Worm (Caenorhabditis elegans) whole organism, mixed stage, embryonic: ENCODE results near the gene rdy-2.

Source experiments
- M03D4.4 ChIP-seq: sonication (generic microtip); optimal IDR thresholded peaks from 2 replicates; lab custom pipeline; 2017; ENCODE audit warnings: mild to moderate bottlenecking, missing genetic modification characterization, missing compliant biosample characterization
- blmp-1 ChIP-seq: fragments of 150-350 bp; optimal IDR thresholded peaks from 2 replicates; lab custom pipeline; 2014; ENCODE audit warnings: missing biosample characterization, missing genetic modification characterization
- elt-3 ChIP-seq: fragments of 150-350 bp; optimal IDR thresholded peaks from 2 replicates; lab custom pipeline; 2014; ENCODE audit warnings: missing biosample characterization, missing genetic modification characterization
- flh-1 ChIP-seq: fragments of 200-800 bp; sonication (Bioruptor generic); optimal IDR thresholded peaks from 2 replicates; lab custom pipeline; 2018; ENCODE audit warnings: mild to moderate bottlenecking, missing genetic modification characterization, moderate library complexity, missing compliant biosample characterization
- mab-5 ChIP-seq: fragments of 150-350 bp; optimal IDR thresholded peaks from 2 replicates; lab custom pipeline; 2014; ENCODE audit warnings: missing biosample characterization, missing genetic modification characterization
- nhr-12 ChIP-seq: fragments of 150-350 bp; optimal IDR thresholded peaks from 2 replicates; lab custom pipeline; 2014; ENCODE audit warnings: missing biosample characterization, missing genetic modification characterization
- nhr-237 ChIP-seq: fragments of 150-350 bp; optimal IDR thresholded peaks from 2 replicates; lab custom pipeline; 2014; ENCODE audit warnings: missing biosample characterization, missing genetic modification characterization
- nhr-28 ChIP-seq: fragments of 150-350 bp; optimal IDR thresholded peaks from 2 replicates; lab custom pipeline; 2014; ENCODE audit warnings: missing biosample characterization, missing genetic modification characterization
- nhr-76 ChIP-seq: sonication (generic microtip); optimal IDR thresholded peaks from 2 replicates; lab custom pipeline; 2017; ENCODE audit warnings: missing biosample characterization, missing genetic modification characterization
- snpc-4 ChIP-seq: fragments of 150-350 bp; optimal IDR thresholded peaks from 2 replicates; lab custom pipeline; 2014; ENCODE audit warnings: missing biosample characterization, missing genetic modification characterization
- sptf-1 ChIP-seq: sonication (generic microtip); optimal IDR thresholded peaks from 2 replicates; lab custom pipeline; 2017; ENCODE audit warnings: mild to moderate bottlenecking, missing genetic modification characterization, moderate library complexity, missing compliant biosample characterization
- tbx-8 ChIP-seq: fragments of 200-800 bp; sonication (Bioruptor generic); optimal IDR thresholded peaks from 2 replicates; lab custom pipeline; 2018; ENCODE audit warnings: mild to moderate bottlenecking, missing genetic modification characterization, moderate library complexity, missing compliant biosample characterization
- unc-62 ChIP-seq: fragments of 150-350 bp; optimal IDR thresholded peaks from 2 replicates; lab custom pipeline; 2014; ENCODE audit warnings: missing biosample characterization, missing genetic modification reagents, missing genetic modification characterization
- ztf-11 ChIP-seq: fragments of 150-350 bp; optimal IDR thresholded peaks from 2 replicates; lab custom pipeline; 2014; ENCODE audit warnings: missing biosample characterization, missing genetic modification characterization

DNA sequence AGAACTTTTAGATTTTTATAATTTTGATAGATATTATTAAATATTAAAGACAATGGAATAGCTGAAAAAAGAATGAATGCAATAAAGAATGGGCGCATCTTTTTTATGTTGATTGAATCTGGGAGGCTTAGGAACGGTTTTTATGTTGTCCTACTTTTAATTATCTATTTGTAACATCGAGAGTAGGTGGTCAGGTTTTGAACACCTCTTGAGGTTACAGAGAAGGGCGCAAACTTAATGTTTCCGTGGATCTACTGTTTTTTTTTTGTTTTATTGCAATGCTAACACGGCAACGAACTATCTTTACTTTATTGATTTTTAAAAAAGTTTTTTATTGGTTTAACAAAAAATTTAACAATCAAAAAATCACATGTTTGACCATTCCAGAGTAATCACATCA is 13.1 kb upstream of the rdy-2 start, which contains the start of gene F53F4.7:
- TF ChIP-seq tbx-8 (GFP tag; lab: Kevin White, UChicago) (no peak), nhr-28 (tag; lab: Kevin White, UChicago) (no peak), nhr-237 (tag; lab: Kevin White, UChicago) (no peak), snpc-4 (tag; lab: Kevin White, UChicago) (no peak), flh-1 (GFP tag; lab: Kevin White, UChicago) (no peak), mab-5 (tag; lab: Kevin White, UChicago) (no peak), unc-62 (no peak), nhr-76 (tag; lab: Kevin White, UChicago) (no peak), blmp-1 (tag; lab: Kevin White, UChicago) (no peak), M03D4.4 (no peak), nhr-12 (tag; lab: Kevin White, UChicago) (no peak), elt-3 (tag; lab: Kevin White, UChicago) (no peak), sptf-1 (tag; lab: Kevin White, UChicago) (no peak), ztf-11 (tag; lab: Kevin White, UChicago) (no peak)
